Worm (Caenorhabditis elegans) whole organism, L1 larva: ENCODE data around the gene fnip-2.

ENCODE experiments used
- C04F5.9 ChIP-seq: sonication (generic microtip); optimal IDR thresholded peaks from 2 replicates; lab custom pipeline; 2016; ENCODE audit warnings: missing genetic modification characterization, missing compliant biosample characterization
- C16A3.4 ChIP-seq: fragments of 150-350 bp; optimal IDR thresholded peaks from 2 replicates; lab custom pipeline; 2014; ENCODE audit warnings: missing biosample characterization, missing genetic modification characterization
- aha-1 ChIP-seq: fragments of 150-350 bp; optimal IDR thresholded peaks from 2 replicates; lab custom pipeline; 2014; ENCODE audit warnings: missing biosample characterization, missing genetic modification characterization
- ama-1 ChIP-seq: fragments of 150-350 bp; optimal IDR thresholded peaks from 2 replicates; lab custom pipeline; 2014
- blmp-1 ChIP-seq: fragments of 150-350 bp; optimal IDR thresholded peaks from 2 replicates; lab custom pipeline; 2014; ENCODE audit warnings: missing biosample characterization, missing genetic modification characterization
- ceh-82 ChIP-seq, 3 experiments: fragments of 150-350 bp in 1 of 3; sonication (generic microtip) in 2 of 3; optimal IDR thresholded peaks; 2 replicates each; lab custom pipeline; 2014 to 2017; ENCODE audit warnings: missing biosample characterization in 3 of 3, missing genetic modification characterization in 3 of 3
- ceh-90 ChIP-seq: sonication (generic microtip); optimal IDR thresholded peaks from 2 replicates; lab custom pipeline; 2016; ENCODE audit warnings: missing genetic modification characterization, missing compliant biosample characterization
- dpl-1 ChIP-seq, 3 experiments: fragments of 150-350 bp in 2 of 3; sonication (generic microtip) in 1 of 3; optimal IDR thresholded peaks; 2 replicates each; lab custom pipeline; 2014 to 2017; ENCODE audit warnings: missing biosample characterization in 3 of 3, missing genetic modification characterization in 3 of 3, missing genetic modification reagents in 3 of 3
- dsc-1 ChIP-seq: sonication (generic microtip); optimal IDR thresholded peaks from 2 replicates; lab custom pipeline; 2016; ENCODE audit warnings: mild to moderate bottlenecking, missing genetic modification characterization, missing compliant biosample characterization
- efl-1 ChIP-seq, 4 experiments: fragments of 150-350 bp; optimal IDR thresholded peaks in 3 of 4; peaks in 1 of 4; 1 replicate in 1 of 4; 2 replicates in 3 of 4; lab custom pipeline; 2014; ENCODE audit warnings: missing biosample characterization in 2 of 4, missing genetic modification characterization in 2 of 4, missing genetic modification reagents in 2 of 4
- elt-2 ChIP-seq: sonication (generic microtip); optimal IDR thresholded peaks from 2 replicates; lab custom pipeline; 2016; ENCODE audit warnings: missing genetic modification characterization, mild to moderate bottlenecking, inconsistent platforms, missing compliant biosample characterization, missing genetic modification reagents
- elt-3 ChIP-seq, 6 experiments: fragments of 150-350 bp in 1 of 6; sonication (generic microtip); optimal IDR thresholded peaks; 2 replicates each; lab custom pipeline; 2017 to 2018; ENCODE audit warnings: missing biosample characterization in 6 of 6, missing genetic modification characterization in 6 of 6, inconsistent platforms in 1 of 6
- fkh-4 ChIP-seq: sonication (generic microtip); optimal IDR thresholded peaks from 2 replicates; lab custom pipeline; 2016; ENCODE audit warnings: missing compliant biosample characterization, missing genetic modification characterization, borderline replicate concordance
- grh-1 ChIP-seq: fragments of 200-800 bp; sonication (Bioruptor generic); IDR thresholded peaks from 2 replicates; pipeline ENCODE4 v1.3.6; 2022; ENCODE audit warnings: missing genetic modification reagents, missing genetic modification characterization, missing compliant biosample characterization
- isw-1 ChIP-seq: fragments of 200-800 bp; sonication (Bioruptor generic); IDR thresholded peaks from 2 replicates; pipeline ENCODE4 v1.3.6; 2022; ENCODE audit warnings: missing genetic modification characterization, missing compliant biosample characterization
- jun-1 ChIP-seq: fragments of 150-350 bp; optimal IDR thresholded peaks from 2 replicates; lab custom pipeline; 2014; ENCODE audit warnings: missing biosample characterization, missing genetic modification reagents, missing genetic modification characterization
- lin-14 ChIP-seq: fragments of 200-800 bp; sonication (Bioruptor generic); optimal IDR thresholded peaks from 2 replicates; lab custom pipeline; 2018; ENCODE audit warnings: mild to moderate bottlenecking, missing genetic modification characterization, moderate library complexity, missing compliant biosample characterization
- lin-35 ChIP-seq, 2 experiments: fragments of 150-350 bp; optimal IDR thresholded peaks; 2 replicates each; lab custom pipeline; 2014; ENCODE audit warnings: missing biosample characterization in 2 of 2, missing genetic modification characterization in 2 of 2, missing genetic modification reagents in 2 of 2
- lsy-2 ChIP-seq, 2 experiments: fragments of 150-350 bp; optimal IDR thresholded peaks; 2 replicates each; lab custom pipeline; 2014; ENCODE audit warnings: missing biosample characterization in 2 of 2, missing genetic modification characterization in 2 of 2
- mep-1 ChIP-seq: fragments of 150-350 bp; optimal IDR thresholded peaks from 2 replicates; lab custom pipeline; 2014; ENCODE audit warnings: missing biosample characterization, missing genetic modification characterization
- nhr-11 ChIP-seq: fragments of 150-350 bp; optimal IDR thresholded peaks from 2 replicates; lab custom pipeline; 2014; ENCODE audit warnings: missing biosample characterization, missing genetic modification characterization
- nhr-12 ChIP-seq: sonication (generic microtip); optimal IDR thresholded peaks from 2 replicates; lab custom pipeline; 2017; ENCODE audit warnings: missing biosample characterization, missing genetic modification characterization
- nhr-19 ChIP-seq: fragments of 200-800 bp; sonication (Bioruptor generic); conservative IDR thresholded peaks from 2 replicates; pipeline ENCODE4 v1.3.6; 2022; ENCODE audit warnings: missing genetic modification characterization, missing compliant biosample characterization
- nhr-20 ChIP-seq: sonication (generic microtip); optimal IDR thresholded peaks from 2 replicates; lab custom pipeline; 2016; ENCODE audit warnings: mild to moderate bottlenecking, missing genetic modification characterization, missing compliant biosample characterization
- nhr-237 ChIP-seq: fragments of 150-350 bp; optimal IDR thresholded peaks from 2 replicates; lab custom pipeline; 2014; ENCODE audit warnings: missing biosample characterization, missing genetic modification characterization
- nhr-47 ChIP-seq: sonication (generic microtip); optimal IDR thresholded peaks from 2 replicates; lab custom pipeline; 2016; ENCODE audit warnings: mild to moderate bottlenecking, missing genetic modification characterization, moderate library complexity, missing compliant biosample characterization
- nhr-71 ChIP-seq: sonication (generic microtip); optimal IDR thresholded peaks from 2 replicates; lab custom pipeline; 2016; ENCODE audit warnings: mild to moderate bottlenecking, missing genetic modification characterization, moderate library complexity, missing compliant biosample characterization
- nhr-85 ChIP-seq: sonication (generic microtip); peaks from one replicate; lab custom pipeline; 2016; ENCODE audit warnings: missing genetic modification characterization, inconsistent platforms, missing compliant biosample characterization
- nhr-90 ChIP-seq: sonication (generic microtip); optimal IDR thresholded peaks from 2 replicates; lab custom pipeline; 2016; ENCODE audit warnings: mild to moderate bottlenecking, missing genetic modification characterization, missing compliant biosample characterization; ENCODE audit not compliant: poor library complexity
- pqm-1 ChIP-seq: sonication (generic microtip); optimal IDR thresholded peaks from 3 replicates; lab custom pipeline; 2017; ENCODE audit warnings: missing biosample characterization, missing genetic modification characterization
- skn-1 ChIP-seq: fragments of 150-350 bp; optimal IDR thresholded peaks from 2 replicates; lab custom pipeline; 2014; ENCODE audit warnings: missing biosample characterization, missing genetic modification characterization
- snu-23 ChIP-seq: sonication (generic microtip); optimal IDR thresholded peaks from 2 replicates; lab custom pipeline; 2016; ENCODE audit warnings: missing genetic modification characterization, missing compliant biosample characterization
- swsn-7 ChIP-seq: sonication (generic microtip); optimal IDR thresholded peaks from 2 replicates; lab custom pipeline; 2016; ENCODE audit warnings: missing genetic modification characterization, missing compliant biosample characterization
- tbx-2 ChIP-seq: sonication (generic microtip); optimal IDR thresholded peaks from 2 replicates; lab custom pipeline; 2016; ENCODE audit warnings: missing genetic modification characterization, missing compliant biosample characterization
- tlp-1 ChIP-seq: fragments of 150-350 bp; optimal IDR thresholded peaks from 2 replicates; lab custom pipeline; 2014; ENCODE audit warnings: missing biosample characterization, missing genetic modification characterization
- vab-15 ChIP-seq: sonication (generic microtip); optimal IDR thresholded peaks from 2 replicates; lab custom pipeline; 2017; ENCODE audit warnings: missing genotype, mild to moderate bottlenecking, missing genetic modification characterization, missing compliant biosample characterization
- xbp-1 ChIP-seq: sonication (generic microtip); optimal IDR thresholded peaks from 2 replicates; lab custom pipeline; 2016; ENCODE audit warnings: missing genetic modification characterization, missing compliant biosample characterization
- zag-1 ChIP-seq: fragments of 150-350 bp; optimal IDR thresholded peaks from 2 replicates; lab custom pipeline; 2014; ENCODE audit warnings: missing biosample characterization, missing genetic modification characterization
- ztf-4 ChIP-seq: fragments of 150-350 bp; optimal IDR thresholded peaks from 2 replicates; lab custom pipeline; 2014; ENCODE audit warnings: missing biosample characterization, missing genetic modification characterization

Gene fnip-2

ce11 chrIV:2281353-2281976, 58.8 kb downstream of the fnip-2 start:
- TF ChIP-seq pqm-1 = no peak
- TF ChIP-seq efl-1 (optimal IDR thresholded peaks at IDR 0.05; lab: Kevin White, UChicago) = peak; percentile 3 to 11
- peak in 1 of 2 experiments; percentile 95 for TF ChIP-seq efl-1 (GFP tag; optimal IDR thresholded peaks at IDR 0.05 in 1 of 2; lab: Kevin White, UChicago)
- TF ChIP-seq vab-15 (tag; lab: Kevin White, UChicago) = peak; percentile 35
- peak; percentile 23 for TF ChIP-seq mep-1
- TF ChIP-seq nhr-71 (tag; lab: Kevin White, UChicago) = peak; percentile 71
- no peak for TF ChIP-seq tlp-1 (tag; lab: Kevin White, UChicago)
- peak; percentile 78 for TF ChIP-seq nhr-90 (tag; lab: Kevin White, UChicago)
- TF ChIP-seq nhr-20 = peak; percentile 74
- peak; percentile 63 for TF ChIP-seq snu-23 (GFP tag; lab: Kevin White, UChicago)
- TF ChIP-seq ama-1 = peak; percentile 62
- no peak for TF ChIP-seq aha-1 (tag; lab: Kevin White, UChicago)
- TF ChIP-seq ceh-90 (tag; lab: Kevin White, UChicago) = no peak
- peak; percentile 33 for TF ChIP-seq nhr-19 (GFP tag; lab: Robert Waterston, UW)
- TF ChIP-seq nhr-85 = peak; percentile 82
- no peak for TF ChIP-seq swsn-7
- TF ChIP-seq skn-1 (tag; lab: Kevin White, UChicago) = peak; percentile 5
- peak; percentile 18 to 64 (median 38) for TF ChIP-seq dpl-1 (GFP tag; optimal IDR thresholded peaks at IDR 0.05; lab: Kevin White, UChicago)
- TF ChIP-seq elt-3 (tag; optimal IDR thresholded peaks at IDR 0.05; lab: Kevin White, UChicago) = peak in 4 of 6 experiments; percentile 17 to 90 (median 80)
- no peak for TF ChIP-seq C04F5.9 (tag; lab: Kevin White, UChicago)
- no peak for TF ChIP-seq zag-1 (tag; lab: Kevin White, UChicago)
- peak; percentile 7 to 82 for TF ChIP-seq lin-35 (GFP tag; optimal IDR thresholded peaks at IDR 0.05; lab: Kevin White, UChicago)
- peak; percentile 20 for TF ChIP-seq C16A3.4 (tag; lab: Kevin White, UChicago)
- TF ChIP-seq lsy-2 (tag; optimal IDR thresholded peaks at IDR 0.05; lab: Kevin White, UChicago) = peak in 1 of 2 experiments; percentile 58
- peak; percentile 49 for TF ChIP-seq ztf-4
- TF ChIP-seq blmp-1 (tag; lab: Kevin White, UChicago) = peak; percentile 78
- no peak for TF ChIP-seq nhr-11 (tag; lab: Kevin White, UChicago)
- no peak for TF ChIP-seq ceh-82 (tag; optimal IDR thresholded peaks at IDR 0.05; lab: Kevin White, UChicago)
- peak; percentile 82 for TF ChIP-seq grh-1 (GFP tag; lab: Robert Waterston, UW)
- peak; percentile 59 for TF ChIP-seq elt-2
- no peak for TF ChIP-seq nhr-237 (tag; lab: Kevin White, UChicago)
- peak; percentile 63 for TF ChIP-seq tbx-2
- peak; percentile 60 for TF ChIP-seq lin-14 (GFP tag; lab: Kevin White, UChicago)
- peak; percentile 32 for TF ChIP-seq nhr-47 (tag; lab: Kevin White, UChicago)

- TF ChIP-seq dsc-1 (peak; percentile 85), ama-1 (no peak), elt-2 (peak; percentile 75), elt-3 (tag; optimal IDR thresholded peaks at IDR 0.05; lab: Kevin White, UChicago) (peak in 1 of 6 experiments; percentile 62), nhr-11 (tag; lab: Kevin White, UChicago) (no peak), xbp-1 (tag; lab: Kevin White, UChicago) (no peak), jun-1 (tag; lab: Kevin White, UChicago) (no peak), isw-1 (GFP tag; lab: Robert Waterston, UW) (no peak), dpl-1 (GFP tag; optimal IDR thresholded peaks at IDR 0.05; lab: Kevin White, UChicago) (no peak), fkh-4 (tag; lab: Kevin White, UChicago) (peak; percentile 59), nhr-12 (tag; lab: Kevin White, UChicago) (no peak), pqm-1 (peak; percentile 25), efl-1 (optimal IDR thresholded peaks at IDR 0.05; lab: Kevin White, UChicago) (no peak), efl-1 (GFP tag; optimal IDR thresholded peaks at IDR 0.05 in 1 of 2; lab: Kevin White, UChicago) (peak in 1 of 2 experiments; percentile 52), snu-23 (GFP tag; lab: Kevin White, UChicago) (no peak), lin-35 (GFP tag; optimal IDR thresholded peaks at IDR 0.05; lab: Kevin White, UChicago) (peak in 1 of 2 experiments; percentile 36), blmp-1 (tag; lab: Kevin White, UChicago) (peak; percentile 51)
These were observed 61.9 kb downstream of the fnip-2 start for ce11 chrIV:2284462-2285047.
